Worm (Caenorhabditis elegans) whole organism, mixed stage, embryonic: ENCODE measurements around the gene F28A12.3.
A peak's percentile ranks its signal among the peaks of the same experiment; 100 is the strongest.

Source experiments
- M03D4.4 ChIP-seq: sonication (generic microtip); optimal IDR thresholded peaks from 2 replicates; lab custom pipeline; 2017; ENCODE audit warnings: mild to moderate bottlenecking, missing genetic modification characterization, missing compliant biosample characterization
- bed-3 ChIP-seq: fragments of 200-800 bp; sonication (Bioruptor generic); optimal IDR thresholded peaks from 3 replicates; lab custom pipeline; 2018; ENCODE audit warnings: mild to moderate bottlenecking, missing genetic modification characterization, moderate library complexity, missing compliant biosample characterization
- blmp-1 ChIP-seq: fragments of 150-350 bp; optimal IDR thresholded peaks from 2 replicates; lab custom pipeline; 2014; ENCODE audit warnings: missing biosample characterization, missing genetic modification characterization
- ceh-39 ChIP-seq: fragments of 150-350 bp; optimal IDR thresholded peaks from 2 replicates; lab custom pipeline; 2014; ENCODE audit warnings: missing biosample characterization, missing genetic modification characterization
- ceh-43 ChIP-seq: fragments of 200-800 bp; sonication (Bioruptor generic); optimal IDR thresholded peaks from 2 replicates; lab custom pipeline; 2018; ENCODE audit warnings: mild to moderate bottlenecking, missing genetic modification characterization, moderate library complexity, missing compliant biosample characterization
- ceh-83 ChIP-seq: fragments of 200-800 bp; sonication (Bioruptor generic); optimal IDR thresholded peaks from 2 replicates; lab custom pipeline; 2018; ENCODE audit warnings: mild to moderate bottlenecking, missing genetic modification characterization, missing compliant biosample characterization
- ces-1 ChIP-seq: fragments of 150-350 bp; optimal IDR thresholded peaks from 2 replicates; lab custom pipeline; 2014; ENCODE audit warnings: missing biosample characterization, missing genetic modification reagents, missing genetic modification characterization
- cnd-1 ChIP-seq: fragments of 200-800 bp; sonication (Bioruptor generic); optimal IDR thresholded peaks from 2 replicates; lab custom pipeline; 2018; ENCODE audit warnings: mild to moderate bottlenecking, missing genetic modification characterization, missing compliant biosample characterization
- drap-1 ChIP-seq: fragments of 200-800 bp; sonication (Bioruptor generic); optimal IDR thresholded peaks from 3 replicates; lab custom pipeline; 2018; ENCODE audit warnings: mild to moderate bottlenecking, missing genetic modification characterization, missing compliant biosample characterization
- elt-1 ChIP-seq: sonication (generic microtip); optimal IDR thresholded peaks from 2 replicates; lab custom pipeline; 2017; ENCODE audit warnings: missing genetic modification characterization, mild to moderate bottlenecking, missing compliant biosample characterization, antibody characterized with exemption, moderate library complexity, borderline replicate concordance; ENCODE audit not compliant: insufficient read depth
- elt-3 ChIP-seq: fragments of 150-350 bp; optimal IDR thresholded peaks from 2 replicates; lab custom pipeline; 2014; ENCODE audit warnings: missing biosample characterization, missing genetic modification characterization
- flh-1 ChIP-seq: fragments of 200-800 bp; sonication (Bioruptor generic); optimal IDR thresholded peaks from 2 replicates; lab custom pipeline; 2018; ENCODE audit warnings: mild to moderate bottlenecking, missing genetic modification characterization, moderate library complexity, missing compliant biosample characterization
- ham-2 ChIP-seq: fragments of 200-800 bp; sonication (Bioruptor generic); optimal IDR thresholded peaks from 2 replicates; lab custom pipeline; 2018; ENCODE audit warnings: mild to moderate bottlenecking, missing genetic modification characterization, missing compliant biosample characterization
- hlh-1 ChIP-seq: fragments of 150-350 bp; optimal IDR thresholded peaks from 2 replicates; lab custom pipeline; 2014; ENCODE audit warnings: missing biosample characterization, missing genetic modification reagents, missing genetic modification characterization
- lin-13 ChIP-seq: fragments of 150-350 bp; optimal IDR thresholded peaks from 2 replicates; lab custom pipeline; 2014; ENCODE audit warnings: missing biosample characterization, missing genetic modification characterization
- lin-32 ChIP-seq: fragments of 200-800 bp; sonication (Bioruptor generic); optimal IDR thresholded peaks from 2 replicates; lab custom pipeline; 2018; ENCODE audit warnings: mild to moderate bottlenecking, missing genetic modification characterization, missing compliant biosample characterization
- lsy-2 ChIP-seq: fragments of 150-350 bp; optimal IDR thresholded peaks from 2 replicates; lab custom pipeline; 2014; ENCODE audit warnings: missing biosample characterization, missing genetic modification characterization
- mab-5 ChIP-seq: fragments of 150-350 bp; optimal IDR thresholded peaks from 2 replicates; lab custom pipeline; 2014; ENCODE audit warnings: missing biosample characterization, missing genetic modification characterization
- mep-1 ChIP-seq: fragments of 150-350 bp; optimal IDR thresholded peaks from 2 replicates; lab custom pipeline; 2017; ENCODE audit warnings: missing biosample characterization, missing genetic modification reagents, missing genetic modification characterization, inconsistent platforms
- mls-2 ChIP-seq: sonication (generic microtip); optimal IDR thresholded peaks from 2 replicates; lab custom pipeline; 2016; ENCODE audit warnings: mild to moderate bottlenecking, missing genetic modification characterization, moderate library complexity, missing compliant biosample characterization
- nhr-12 ChIP-seq: fragments of 150-350 bp; optimal IDR thresholded peaks from 2 replicates; lab custom pipeline; 2014; ENCODE audit warnings: missing biosample characterization, missing genetic modification characterization
- nhr-2 ChIP-seq: fragments of 150-350 bp; optimal IDR thresholded peaks from 2 replicates; lab custom pipeline; 2014; ENCODE audit warnings: missing biosample characterization, missing genetic modification characterization
- nhr-237 ChIP-seq: fragments of 150-350 bp; optimal IDR thresholded peaks from 2 replicates; lab custom pipeline; 2014; ENCODE audit warnings: missing biosample characterization, missing genetic modification characterization
- nhr-28 ChIP-seq: fragments of 150-350 bp; optimal IDR thresholded peaks from 2 replicates; lab custom pipeline; 2014; ENCODE audit warnings: missing biosample characterization, missing genetic modification characterization
- nhr-76 ChIP-seq: sonication (generic microtip); optimal IDR thresholded peaks from 2 replicates; lab custom pipeline; 2017; ENCODE audit warnings: missing biosample characterization, missing genetic modification characterization
- pha-4 ChIP-seq: fragments of 150-350 bp; optimal IDR thresholded peaks from 2 replicates; lab custom pipeline; 2018; ENCODE audit warnings: missing biosample characterization, missing genetic modification reagents, missing genetic modification characterization
- sem-2 ChIP-seq: fragments of 200-800 bp; sonication (Bioruptor generic); optimal IDR thresholded peaks from 2 replicates; lab custom pipeline; 2018; ENCODE audit warnings: mild to moderate bottlenecking, missing genetic modification characterization, missing compliant biosample characterization
- snpc-4 ChIP-seq: fragments of 150-350 bp; optimal IDR thresholded peaks from 2 replicates; lab custom pipeline; 2014; ENCODE audit warnings: missing biosample characterization, missing genetic modification characterization
- sptf-1 ChIP-seq: sonication (generic microtip); optimal IDR thresholded peaks from 2 replicates; lab custom pipeline; 2017; ENCODE audit warnings: mild to moderate bottlenecking, missing genetic modification characterization, moderate library complexity, missing compliant biosample characterization
- tbx-8 ChIP-seq: fragments of 200-800 bp; sonication (Bioruptor generic); optimal IDR thresholded peaks from 2 replicates; lab custom pipeline; 2018; ENCODE audit warnings: mild to moderate bottlenecking, missing genetic modification characterization, moderate library complexity, missing compliant biosample characterization
- unc-120 ChIP-seq: sonication (generic microtip); optimal IDR thresholded peaks from 2 replicates; lab custom pipeline; 2017; ENCODE audit warnings: missing genetic modification characterization, missing compliant biosample characterization; ENCODE audit not compliant: poor library complexity, severe bottlenecking
- unc-39 ChIP-seq: fragments of 150-350 bp; optimal IDR thresholded peaks from 2 replicates; lab custom pipeline; 2014; ENCODE audit warnings: missing biosample characterization, missing genetic modification characterization
- unc-62 ChIP-seq: fragments of 150-350 bp; optimal IDR thresholded peaks from 2 replicates; lab custom pipeline; 2014; ENCODE audit warnings: missing biosample characterization, missing genetic modification reagents, missing genetic modification characterization
- zip-8 ChIP-seq: fragments of 150-350 bp; optimal IDR thresholded peaks from 2 replicates; lab custom pipeline; 2014; ENCODE audit warnings: missing biosample characterization, missing genetic modification characterization
- ztf-11 ChIP-seq: fragments of 150-350 bp; optimal IDR thresholded peaks from 2 replicates; lab custom pipeline; 2014; ENCODE audit warnings: missing biosample characterization, missing genetic modification characterization

The F28A12.3 gene

DNA sequence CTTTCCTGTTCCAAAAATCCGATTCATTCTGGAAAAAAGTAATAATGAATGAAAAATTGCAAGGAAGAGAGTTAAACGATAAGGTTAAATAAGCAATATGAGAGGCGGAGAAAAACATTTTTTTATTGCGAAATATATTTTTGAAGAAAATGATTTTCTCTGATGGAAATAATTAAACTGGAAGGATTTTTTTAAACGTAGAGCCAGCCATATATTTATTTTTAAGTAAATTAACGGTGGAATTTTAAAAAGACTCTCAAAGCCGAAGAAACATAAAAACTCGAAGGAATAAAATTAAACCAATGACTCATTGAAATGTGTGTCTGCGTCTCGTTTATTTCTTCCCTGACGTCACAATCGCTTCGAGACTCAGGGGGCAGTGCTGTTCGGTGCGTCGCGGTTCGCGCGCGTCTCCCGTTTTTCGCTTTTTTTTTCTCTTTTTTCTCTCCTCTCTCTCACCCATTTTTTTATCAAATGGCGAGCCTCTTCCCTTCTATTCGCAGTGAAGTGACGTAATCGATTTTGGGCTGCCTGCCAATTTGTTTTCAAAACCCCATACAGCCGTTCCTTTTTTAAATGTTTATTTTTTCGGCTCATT is 35.0 kb downstream of the F28A12.3 start, which contains the start of gene vps-60:
TSS of gene vps-60 (minus strand) at position 30 of the 598 bp plus-strand sequence.
- TF ChIP-seq nhr-28 (tag; lab: Kevin White, UChicago) (no peak), bed-3 (GFP tag; lab: Kevin White, UChicago) (no peak), elt-1 (peak; percentile 25), hlh-1 (tag; lab: Kevin White, UChicago) (peak; percentile 61), elt-3 (no peak), flh-1 (GFP tag; lab: Kevin White, UChicago) (no peak), nhr-237 (peak; percentile 73), ces-1 (GFP tag; lab: Kevin White, UChicago) (peak; percentile 87), pha-4 (peak; percentile 87), nhr-12 (tag; lab: Kevin White, UChicago) (no peak), ham-2 (GFP tag; lab: Kevin White, UChicago) (no peak), sem-2 (GFP tag; lab: Kevin White, UChicago) (no peak), unc-120 (peak; percentile 58), unc-39 (tag; lab: Kevin White, UChicago) (no peak), lin-13 (peak; percentile 50), zip-8 (tag; lab: Kevin White, UChicago) (peak; percentile 25), tbx-8 (GFP tag; lab: Kevin White, UChicago) (no peak), drap-1 (GFP tag; lab: Kevin White, UChicago) (no peak), ceh-83 (GFP tag; lab: Kevin White, UChicago) (no peak), mab-5 (tag; lab: Kevin White, UChicago) (no peak), lin-32 (GFP tag; lab: Kevin White, UChicago) (no peak), nhr-76 (tag; lab: Kevin White, UChicago) (no peak), mls-2 (tag; lab: Kevin White, UChicago) (peak; percentile 68), lsy-2 (tag; lab: Kevin White, UChicago) (peak; percentile 83), ceh-43 (GFP tag; lab: Kevin White, UChicago) (no peak), blmp-1 (peak; percentile 61), sptf-1 (tag; lab: Kevin White, UChicago) (no peak), M03D4.4 (tag; lab: Kevin White, UChicago) (peak; percentile 17), ztf-11 (tag; lab: Kevin White, UChicago) (no peak), snpc-4 (tag; lab: Kevin White, UChicago) (no peak), cnd-1 (tag; lab: Kevin White, UChicago) (peak; percentile 45), mep-1 (tag; lab: Kevin White, UChicago) (peak; percentile 92), nhr-2 (tag; lab: Kevin White, UChicago) (no peak), unc-62 (GFP tag; lab: Kevin White, UChicago) (peak; percentile 51), ceh-39 (tag; lab: Kevin White, UChicago) (peak; percentile 83)

DNA sequence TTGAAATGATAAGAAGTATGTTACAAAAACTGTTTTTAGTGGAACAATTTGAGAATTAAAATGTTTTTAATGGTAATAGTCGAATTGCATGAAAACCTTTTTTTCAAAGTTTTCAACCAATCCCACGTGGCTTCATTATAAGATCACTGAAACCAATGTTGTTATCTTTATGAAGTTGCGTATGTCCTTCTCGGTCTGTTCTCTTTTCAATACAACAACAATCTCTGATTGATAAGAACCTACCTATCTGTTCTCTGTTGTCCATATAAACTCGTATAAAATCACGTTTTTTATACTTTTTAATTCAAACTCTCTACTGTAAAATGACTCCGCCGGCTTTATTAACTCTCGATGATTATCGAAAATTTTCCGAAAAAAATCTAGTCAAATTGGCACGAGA is 37.9 kb downstream of the F28A12.3 start, which contains the start of gene F41E6.5:
TSS of gene F41E6.5 (plus strand) at position 209 of the 400 bp plus-strand sequence.
- no peak for TF ChIP-seq hlh-1 (tag; lab: Kevin White, UChicago)
- TF ChIP-seq snpc-4 (tag; lab: Kevin White, UChicago) = no peak
- no peak for TF ChIP-seq lin-13
- TF ChIP-seq ceh-39 (tag; lab: Kevin White, UChicago) = no peak
- no peak for TF ChIP-seq ceh-43 (GFP tag; lab: Kevin White, UChicago)
- TF ChIP-seq sem-2 (GFP tag; lab: Kevin White, UChicago) = no peak
- TF ChIP-seq flh-1 (GFP tag; lab: Kevin White, UChicago) = no peak
- TF ChIP-seq unc-120 = no peak
- no peak for TF ChIP-seq unc-62 (GFP tag; lab: Kevin White, UChicago)
- TF ChIP-seq nhr-12 (tag; lab: Kevin White, UChicago) = no peak
- TF ChIP-seq M03D4.4 (tag; lab: Kevin White, UChicago) = no peak
- TF ChIP-seq nhr-2 (tag; lab: Kevin White, UChicago) = no peak
- TF ChIP-seq sptf-1 (tag; lab: Kevin White, UChicago) = no peak
- no peak for TF ChIP-seq bed-3 (GFP tag; lab: Kevin White, UChicago)
- no peak for TF ChIP-seq elt-1
- no peak for TF ChIP-seq ceh-83 (GFP tag; lab: Kevin White, UChicago)
- TF ChIP-seq ham-2 (GFP tag; lab: Kevin White, UChicago) = no peak
- TF ChIP-seq, all 35 proteins: peak for 0

- TF ChIP-seq nhr-76 (tag; lab: Kevin White, UChicago) (no peak), tbx-8 (GFP tag; lab: Kevin White, UChicago) (no peak), bed-3 (GFP tag; lab: Kevin White, UChicago) (no peak), snpc-4 (tag; lab: Kevin White, UChicago) (no peak), blmp-1 (no peak), hlh-1 (tag; lab: Kevin White, UChicago) (no peak), elt-3 (no peak), drap-1 (GFP tag; lab: Kevin White, UChicago) (no peak), nhr-237 (no peak), sptf-1 (tag; lab: Kevin White, UChicago) (no peak), nhr-28 (tag; lab: Kevin White, UChicago) (no peak), mab-5 (tag; lab: Kevin White, UChicago) (no peak), ces-1 (GFP tag; lab: Kevin White, UChicago) (no peak), nhr-12 (tag; lab: Kevin White, UChicago) (no peak), lin-13 (no peak)
These were observed 38.5 kb downstream of the F28A12.3 start, which contains the start of gene F41E6.15 for ce11 chrV:8602638-8603037. Gene F41E6.15, minus strand, starts transcription at chrV:8602738.
